Worm (Caenorhabditis elegans) whole organism, L1 larva: Measurements from ENCODE around the gene nuo-1.

Experiments used
- C16A3.4 ChIP-seq: fragments of 150-350 bp; optimal IDR thresholded peaks from 2 replicates; lab custom pipeline; 2014; ENCODE audit warnings: missing biosample characterization, missing genetic modification characterization
- F16B12.6 ChIP-seq: fragments of 150-350 bp; optimal IDR thresholded peaks from 2 replicates; lab custom pipeline; 2014; ENCODE audit warnings: missing biosample characterization, missing genetic modification characterization
- aha-1 ChIP-seq: fragments of 150-350 bp; optimal IDR thresholded peaks from 2 replicates; lab custom pipeline; 2014; ENCODE audit warnings: missing biosample characterization, missing genetic modification characterization
- blmp-1 ChIP-seq: fragments of 150-350 bp; optimal IDR thresholded peaks from 2 replicates; lab custom pipeline; 2014; ENCODE audit warnings: missing biosample characterization, missing genetic modification characterization
- ceh-8 ChIP-seq: fragments of 200-800 bp; sonication (Bioruptor generic); optimal IDR thresholded peaks from 2 replicates; lab custom pipeline; 2018; ENCODE audit warnings: mild to moderate bottlenecking, missing genetic modification characterization, moderate library complexity, missing compliant biosample characterization
- ceh-82 ChIP-seq, 3 experiments: fragments of 150-350 bp in 1 of 3; sonication (generic microtip) in 2 of 3; optimal IDR thresholded peaks; 2 replicates each; lab custom pipeline; 2014 to 2017; ENCODE audit warnings: missing biosample characterization in 3 of 3, missing genetic modification characterization in 3 of 3
- ceh-88 ChIP-seq: fragments of 200-800 bp; sonication (Bioruptor generic); IDR thresholded peaks from 2 replicates; pipeline ENCODE4 v1.3.6; 2022; ENCODE audit warnings: missing genetic modification characterization, missing compliant biosample characterization
- ceh-90 ChIP-seq: sonication (generic microtip); optimal IDR thresholded peaks from 2 replicates; lab custom pipeline; 2016; ENCODE audit warnings: missing genetic modification characterization, missing compliant biosample characterization
- dpl-1 ChIP-seq, 3 experiments: fragments of 150-350 bp in 2 of 3; sonication (generic microtip) in 1 of 3; optimal IDR thresholded peaks; 2 replicates each; lab custom pipeline; 2014 to 2017; ENCODE audit warnings: missing biosample characterization in 3 of 3, missing genetic modification characterization in 3 of 3, missing genetic modification reagents in 3 of 3
- efl-1 ChIP-seq, 4 experiments: fragments of 150-350 bp; optimal IDR thresholded peaks in 3 of 4; peaks in 1 of 4; 1 replicate in 1 of 4; 2 replicates in 3 of 4; lab custom pipeline; 2014; ENCODE audit warnings: missing biosample characterization in 2 of 4, missing genetic modification characterization in 2 of 4, missing genetic modification reagents in 2 of 4
- egl-13 ChIP-seq: sonication (generic microtip); optimal IDR thresholded peaks from 2 replicates; lab custom pipeline; 2016; ENCODE audit warnings: missing genotype, missing genetic modification reagents, missing genetic modification characterization, missing compliant biosample characterization
- elt-2 ChIP-seq: sonication (generic microtip); optimal IDR thresholded peaks from 2 replicates; lab custom pipeline; 2016; ENCODE audit warnings: missing genetic modification characterization, mild to moderate bottlenecking, inconsistent platforms, missing compliant biosample characterization, missing genetic modification reagents
- elt-3 ChIP-seq, 6 experiments: fragments of 150-350 bp in 1 of 6; sonication (generic microtip); optimal IDR thresholded peaks; 2 replicates each; lab custom pipeline; 2017 to 2018; ENCODE audit warnings: missing biosample characterization in 6 of 6, missing genetic modification characterization in 6 of 6, inconsistent platforms in 1 of 6
- fkh-10 ChIP-seq: sonication (generic microtip); optimal IDR thresholded peaks from 2 replicates; lab custom pipeline; 2017; ENCODE audit warnings: missing biosample characterization, missing genetic modification reagents, missing genetic modification characterization
- fkh-8 ChIP-seq: sonication (generic microtip); optimal IDR thresholded peaks from 2 replicates; lab custom pipeline; 2016; ENCODE audit warnings: mild to moderate bottlenecking, missing genetic modification characterization, missing compliant biosample characterization
- isw-1 ChIP-seq: fragments of 200-800 bp; sonication (Bioruptor generic); IDR thresholded peaks from 2 replicates; pipeline ENCODE4 v1.3.6; 2022; ENCODE audit warnings: missing genetic modification characterization, missing compliant biosample characterization
- jun-1 ChIP-seq: fragments of 150-350 bp; optimal IDR thresholded peaks from 2 replicates; lab custom pipeline; 2014; ENCODE audit warnings: missing biosample characterization, missing genetic modification reagents, missing genetic modification characterization
- lin-13 ChIP-seq: fragments of 150-350 bp; optimal IDR thresholded peaks from 2 replicates; lab custom pipeline; 2014; ENCODE audit warnings: missing biosample characterization, missing genetic modification reagents, missing genetic modification characterization
- lin-14 ChIP-seq: fragments of 200-800 bp; sonication (Bioruptor generic); optimal IDR thresholded peaks from 2 replicates; lab custom pipeline; 2018; ENCODE audit warnings: mild to moderate bottlenecking, missing genetic modification characterization, moderate library complexity, missing compliant biosample characterization
- lin-15B ChIP-seq: fragments of 150-350 bp; sonication (generic microtip); optimal IDR thresholded peaks from 3 replicates; lab custom pipeline; 2014; ENCODE audit warnings: missing biosample characterization, missing genetic modification characterization
- lin-35 ChIP-seq, 2 experiments: fragments of 150-350 bp; optimal IDR thresholded peaks; 2 replicates each; lab custom pipeline; 2014; ENCODE audit warnings: missing biosample characterization in 2 of 2, missing genetic modification characterization in 2 of 2, missing genetic modification reagents in 2 of 2
- lsy-2 ChIP-seq, 2 experiments: fragments of 150-350 bp; optimal IDR thresholded peaks; 2 replicates each; lab custom pipeline; 2014; ENCODE audit warnings: missing biosample characterization in 2 of 2, missing genetic modification characterization in 2 of 2
- mdl-1 ChIP-seq, 2 experiments: fragments of 150-350 bp; optimal IDR thresholded peaks; 2 replicates each; lab custom pipeline; 2014 to 2017; ENCODE audit warnings: missing biosample characterization in 2 of 2, missing genetic modification characterization in 2 of 2, inconsistent platforms in 1 of 2
- mef-2 ChIP-seq: fragments of 150-350 bp; optimal IDR thresholded peaks from 2 replicates; lab custom pipeline; 2014; ENCODE audit warnings: missing biosample characterization, missing genetic modification characterization
- mep-1 ChIP-seq: fragments of 150-350 bp; optimal IDR thresholded peaks from 2 replicates; lab custom pipeline; 2014; ENCODE audit warnings: missing biosample characterization, missing genetic modification characterization
- nhr-11 ChIP-seq: fragments of 150-350 bp; optimal IDR thresholded peaks from 2 replicates; lab custom pipeline; 2014; ENCODE audit warnings: missing biosample characterization, missing genetic modification characterization
- nhr-12 ChIP-seq: sonication (generic microtip); optimal IDR thresholded peaks from 2 replicates; lab custom pipeline; 2017; ENCODE audit warnings: missing biosample characterization, missing genetic modification characterization
- nhr-19 ChIP-seq: fragments of 200-800 bp; sonication (Bioruptor generic); conservative IDR thresholded peaks from 2 replicates; pipeline ENCODE4 v1.3.6; 2022; ENCODE audit warnings: missing genetic modification characterization, missing compliant biosample characterization
- nhr-20 ChIP-seq: sonication (generic microtip); optimal IDR thresholded peaks from 2 replicates; lab custom pipeline; 2016; ENCODE audit warnings: mild to moderate bottlenecking, missing genetic modification characterization, missing compliant biosample characterization
- nhr-237 ChIP-seq: fragments of 150-350 bp; optimal IDR thresholded peaks from 2 replicates; lab custom pipeline; 2014; ENCODE audit warnings: missing biosample characterization, missing genetic modification characterization
- nhr-28 ChIP-seq: fragments of 150-350 bp; optimal IDR thresholded peaks from 2 replicates; lab custom pipeline; 2014; ENCODE audit warnings: missing biosample characterization, missing genetic modification characterization
- nhr-47 ChIP-seq: sonication (generic microtip); optimal IDR thresholded peaks from 2 replicates; lab custom pipeline; 2016; ENCODE audit warnings: mild to moderate bottlenecking, missing genetic modification characterization, moderate library complexity, missing compliant biosample characterization
- nhr-71 ChIP-seq: sonication (generic microtip); optimal IDR thresholded peaks from 2 replicates; lab custom pipeline; 2016; ENCODE audit warnings: mild to moderate bottlenecking, missing genetic modification characterization, moderate library complexity, missing compliant biosample characterization
- nhr-77 ChIP-seq: fragments of 150-350 bp; optimal IDR thresholded peaks from 2 replicates; lab custom pipeline; 2014; ENCODE audit warnings: missing biosample characterization, missing genetic modification characterization
- nhr-84 ChIP-seq: sonication (generic microtip); optimal IDR thresholded peaks from 2 replicates; lab custom pipeline; 2017; ENCODE audit warnings: missing biosample characterization, missing genetic modification characterization
- nhr-85 ChIP-seq: sonication (generic microtip); peaks from one replicate; lab custom pipeline; 2016; ENCODE audit warnings: missing genetic modification characterization, inconsistent platforms, missing compliant biosample characterization
- nhr-90 ChIP-seq: sonication (generic microtip); optimal IDR thresholded peaks from 2 replicates; lab custom pipeline; 2016; ENCODE audit warnings: mild to moderate bottlenecking, missing genetic modification characterization, missing compliant biosample characterization; ENCODE audit not compliant: poor library complexity
- pax-3 ChIP-seq: fragments of 200-800 bp; sonication (Bioruptor generic); optimal IDR thresholded peaks from 2 replicates; lab custom pipeline; 2018; ENCODE audit warnings: mild to moderate bottlenecking, missing genetic modification characterization, moderate library complexity, missing compliant biosample characterization
- pqm-1 ChIP-seq: sonication (generic microtip); optimal IDR thresholded peaks from 3 replicates; lab custom pipeline; 2017; ENCODE audit warnings: missing biosample characterization, missing genetic modification characterization
- rnt-1 ChIP-seq: sonication (generic microtip); optimal IDR thresholded peaks from 2 replicates; lab custom pipeline; 2016; ENCODE audit warnings: mild to moderate bottlenecking, missing genetic modification characterization, moderate library complexity, missing compliant biosample characterization
- skn-1 ChIP-seq: fragments of 150-350 bp; optimal IDR thresholded peaks from 2 replicates; lab custom pipeline; 2014; ENCODE audit warnings: missing biosample characterization, missing genetic modification characterization
- snu-23 ChIP-seq: sonication (generic microtip); optimal IDR thresholded peaks from 2 replicates; lab custom pipeline; 2016; ENCODE audit warnings: missing genetic modification characterization, missing compliant biosample characterization
- sup-37 ChIP-seq: fragments of 200-800 bp; sonication (Bioruptor generic); optimal IDR thresholded peaks from 2 replicates; lab custom pipeline; 2018; ENCODE audit warnings: mild to moderate bottlenecking, missing genetic modification characterization, missing compliant biosample characterization
- swsn-7 ChIP-seq: sonication (generic microtip); optimal IDR thresholded peaks from 2 replicates; lab custom pipeline; 2016; ENCODE audit warnings: missing genetic modification characterization, missing compliant biosample characterization
- tbx-2 ChIP-seq: sonication (generic microtip); optimal IDR thresholded peaks from 2 replicates; lab custom pipeline; 2016; ENCODE audit warnings: missing genetic modification characterization, missing compliant biosample characterization
- tlp-1 ChIP-seq: fragments of 150-350 bp; optimal IDR thresholded peaks from 2 replicates; lab custom pipeline; 2014; ENCODE audit warnings: missing biosample characterization, missing genetic modification characterization
- unc-130 ChIP-seq: fragments of 150-350 bp; optimal IDR thresholded peaks from 2 replicates; lab custom pipeline; 2017; ENCODE audit warnings: missing biosample characterization, missing genetic modification characterization, inconsistent platforms
- unc-86 ChIP-seq: sonication (generic microtip); optimal IDR thresholded peaks from 2 replicates; lab custom pipeline; 2016; ENCODE audit warnings: missing genetic modification characterization, missing compliant biosample characterization
- xbp-1 ChIP-seq: sonication (generic microtip); optimal IDR thresholded peaks from 2 replicates; lab custom pipeline; 2016; ENCODE audit warnings: missing genetic modification characterization, missing compliant biosample characterization
- zip-4 ChIP-seq: fragments of 200-800 bp; sonication (Bioruptor generic); optimal IDR thresholded peaks from 2 replicates; lab custom pipeline; 2018; ENCODE audit warnings: mild to moderate bottlenecking, missing genetic modification characterization, moderate library complexity, missing compliant biosample characterization

The nuo-1 gene

ce11 chrII:11103052-11103451, 5.4 kb downstream of the nuo-1 start:
- TF ChIP-seq zip-4 (GFP tag; lab: Kevin White, UChicago) (no peak), mep-1 (tag; lab: Kevin White, UChicago) (peak; percentile 82), ceh-88 (no peak), nhr-84 (tag; lab: Kevin White, UChicago) (no peak), xbp-1 (tag; lab: Kevin White, UChicago) (peak; percentile 17), fkh-8 (peak; percentile 53), lin-15B (tag; lab: Kevin White, UChicago) (peak; percentile 10), jun-1 (tag; lab: Kevin White, UChicago) (no peak), isw-1 (GFP tag; lab: Robert Waterston, UW) (peak; percentile 26), egl-13 (tag; lab: Kevin White, UChicago) (no peak), nhr-28 (no peak), tlp-1 (tag; lab: Kevin White, UChicago) (no peak), ceh-82 (tag; optimal IDR thresholded peaks at IDR 0.05; lab: Kevin White, UChicago) (peak in 2 of 3 experiments; percentile 9 to 73), unc-86 (tag; lab: Kevin White, UChicago) (peak; percentile 19), snu-23 (peak; percentile 70), dpl-1 (GFP tag; optimal IDR thresholded peaks at IDR 0.05; lab: Kevin White, UChicago) (peak; percentile 58 to 80 (median 73)), pax-3 (peak; percentile 23), nhr-47 (peak; percentile 51), blmp-1 (tag; lab: Kevin White, UChicago) (peak; percentile 78), nhr-19 (GFP tag; lab: Robert Waterston, UW) (peak; percentile 6; the same call in 1 of the 2 replicates), F16B12.6 (tag; lab: Kevin White, UChicago) (peak; percentile 37), unc-130 (tag; lab: Kevin White, UChicago) (peak; percentile 75), nhr-77 (peak; percentile 32), elt-3 (tag; optimal IDR thresholded peaks at IDR 0.05; lab: Kevin White, UChicago) (peak in 2 of 6 experiments; percentile 10 to 39), fkh-10 (GFP tag; lab: Kevin White, UChicago) (no peak), ceh-90 (no peak), nhr-12 (tag; lab: Kevin White, UChicago) (no peak), rnt-1 (peak; percentile 66), C16A3.4 (tag; lab: Kevin White, UChicago) (peak; percentile 72), nhr-71 (tag; lab: Kevin White, UChicago) (peak; percentile 71), nhr-11 (tag; lab: Kevin White, UChicago) (no peak), nhr-85 (tag; lab: Kevin White, UChicago) (peak; percentile 80), mdl-1 (tag; optimal IDR thresholded peaks at IDR 0.05; lab: Kevin White, UChicago) (peak in 1 of 2 experiments; percentile 51), lin-13 (GFP tag; lab: Kevin White, UChicago) (peak; percentile 55), pqm-1 (tag; lab: Kevin White, UChicago) (no peak), elt-2 (tag; lab: Kevin White, UChicago) (no peak), sup-37 (GFP tag; lab: Kevin White, UChicago) (no peak), nhr-237 (tag; lab: Kevin White, UChicago) (no peak), swsn-7 (tag; lab: Kevin White, UChicago) (peak; percentile 38), tbx-2 (peak; percentile 22), skn-1 (tag; lab: Kevin White, UChicago) (peak; percentile 78), mef-2 (no peak), efl-1 (optimal IDR thresholded peaks at IDR 0.05; lab: Kevin White, UChicago) (peak; percentile 73 to 74), efl-1 (GFP tag; optimal IDR thresholded peaks at IDR 0.05 in 1 of 2; lab: Kevin White, UChicago) (peak; percentile 71 to 94), aha-1 (no peak), lin-14 (GFP tag; lab: Kevin White, UChicago) (peak; percentile 94), nhr-90 (tag; lab: Kevin White, UChicago) (peak; percentile 32), nhr-20 (tag; lab: Kevin White, UChicago) (peak; percentile 68), lsy-2 (tag; optimal IDR thresholded peaks at IDR 0.05; lab: Kevin White, UChicago) (peak; percentile 67 to 88), lin-35 (GFP tag; optimal IDR thresholded peaks at IDR 0.05; lab: Kevin White, UChicago) (peak; percentile 74 to 85), ceh-8 (GFP tag; lab: Kevin White, UChicago) (no peak)
